Fruit fly (Drosophila melanogaster) S2 (cell line): Measurements from ENCODE around the gene SMC1.

ENCODE experiments used
- CG8478 ChIP-seq: fragments of >200 bp; optimal IDR thresholded peaks from 2 replicates; lab custom pipeline; 2018
- CTCF ChIP-seq, 2 experiments: fragments of >200 bp; optimal IDR thresholded peaks; 2 replicates each; lab custom pipeline; 2018

DNA sequence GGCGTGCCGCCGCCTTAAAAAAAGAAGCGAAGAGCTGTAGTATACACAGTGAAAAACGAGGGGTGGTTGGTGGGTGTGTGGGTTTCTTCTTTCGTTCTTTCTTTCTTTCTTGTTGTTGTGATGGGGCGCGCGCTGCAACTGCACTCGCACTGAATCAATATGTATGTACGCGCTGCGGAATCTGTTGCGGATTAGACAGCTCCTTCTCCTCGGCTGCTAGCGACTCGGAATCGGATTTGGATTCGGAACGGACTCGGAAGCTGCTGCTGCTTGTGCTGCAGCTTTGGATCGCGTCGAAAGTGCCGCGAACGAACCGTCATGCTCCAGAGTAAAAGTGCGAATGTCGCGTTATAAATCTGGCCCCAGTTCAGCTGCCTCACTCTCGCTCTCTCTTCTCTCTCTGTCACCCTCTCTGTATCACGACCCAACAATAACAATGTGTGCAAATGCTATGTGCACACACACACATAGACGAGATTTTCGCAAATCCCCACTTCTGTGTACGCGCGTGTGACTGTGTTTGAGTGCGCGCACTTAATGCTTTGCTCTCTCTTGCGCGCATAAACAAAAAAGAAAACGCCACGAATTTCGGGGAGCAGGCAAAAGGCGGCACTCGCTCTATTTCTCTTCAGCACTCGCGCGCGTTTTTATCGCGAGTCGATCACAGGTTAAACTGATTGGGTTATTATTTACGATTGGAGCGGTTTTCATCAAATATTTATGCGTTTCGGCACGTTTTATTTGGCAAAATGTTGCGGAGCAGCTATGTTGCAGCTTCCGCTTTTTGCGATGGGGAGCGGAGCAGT, 26.9 kb upstream of the SMC1 start:
- TF ChIP-seq CG8478 (no peak), CTCF (optimal IDR thresholded peaks at IDR 0.05; lab: Kevin White, UChicago) (peak in 1 of 2 experiments; percentile 40)
